Worm (Caenorhabditis elegans) whole organism, dauer: ENCODE measurements around the gene mel-11.

Source experiments
- unc-62 ChIP-seq: sonication (generic microtip); optimal IDR thresholded peaks from 2 replicates; lab custom pipeline; 2017; ENCODE audit warnings: missing biosample characterization, missing genetic modification reagents, missing genetic modification characterization

The mel-11 gene

DNA sequence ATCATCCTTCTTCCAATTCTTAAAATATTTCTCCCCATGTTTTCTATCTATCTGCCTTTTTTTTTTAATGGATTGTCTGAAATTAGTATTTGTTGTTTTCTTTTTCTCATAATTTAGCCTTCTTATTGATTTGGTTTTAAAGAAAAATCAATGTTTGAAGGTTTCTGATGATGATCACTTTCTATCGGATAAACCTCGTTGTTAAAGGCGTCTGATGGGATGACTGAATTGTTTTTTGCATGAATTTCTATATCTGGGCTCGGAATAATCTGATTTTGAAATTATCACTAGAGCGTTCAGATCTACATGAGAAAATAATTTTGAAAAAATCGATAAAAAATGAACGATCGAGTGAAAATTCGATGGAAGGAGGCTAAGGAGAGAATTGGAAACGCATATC, 24.6 kb upstream of the mel-11 start, which contains the start of gene scp-1:
scp-1 (plus strand) TSS at position 301 of the 400 bp plus-strand sequence.
- TF ChIP-seq unc-62 (GFP tag; lab: Kevin White, UChicago): no peak

DNA sequence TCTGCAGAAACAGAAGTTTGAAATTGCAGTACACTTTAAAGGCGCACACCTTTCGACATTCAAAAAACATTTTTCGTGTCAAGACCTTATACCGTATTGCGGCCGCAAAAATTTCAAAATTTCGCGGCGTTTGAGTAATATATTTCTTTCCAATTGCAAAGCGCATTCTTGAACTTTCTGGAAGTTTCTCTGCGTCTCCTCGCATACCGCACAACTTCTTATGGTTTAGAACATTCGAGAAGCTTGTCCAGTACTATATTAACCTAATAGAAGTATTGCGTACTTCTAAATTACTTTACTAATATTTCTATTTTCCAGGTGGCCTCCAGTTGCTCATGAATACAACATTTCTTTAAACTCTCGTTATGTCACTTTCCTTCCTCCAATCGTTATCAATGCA, 21.7 kb upstream of the mel-11 start:
- no peak for TF ChIP-seq unc-62 (GFP tag; lab: Kevin White, UChicago)

DNA sequence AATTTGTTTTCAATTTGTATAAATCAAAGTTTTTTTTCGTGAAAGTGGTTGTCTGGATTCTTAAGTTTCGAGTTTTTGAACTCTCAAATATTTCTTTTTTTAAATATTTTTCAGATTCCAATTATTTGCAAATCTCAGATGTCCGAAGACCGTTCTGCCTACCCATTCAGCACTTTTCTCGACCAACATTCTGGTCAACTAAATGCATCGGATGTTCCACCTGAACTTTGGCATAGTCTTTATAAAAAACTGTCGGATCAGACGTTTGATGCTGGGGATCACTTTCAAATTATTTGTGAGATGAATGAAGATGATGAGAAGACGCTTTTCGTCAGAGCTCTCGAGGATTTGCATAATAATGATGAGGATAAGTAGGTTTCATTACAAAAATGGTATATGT, 19.5 kb upstream of the mel-11 start, which contains the start of gene ttll-12:
ttll-12 (plus strand) TSS at position 139 of the 400 bp plus-strand sequence.
- TF ChIP-seq unc-62 (GFP tag; lab: Kevin White, UChicago): no peak

DNA sequence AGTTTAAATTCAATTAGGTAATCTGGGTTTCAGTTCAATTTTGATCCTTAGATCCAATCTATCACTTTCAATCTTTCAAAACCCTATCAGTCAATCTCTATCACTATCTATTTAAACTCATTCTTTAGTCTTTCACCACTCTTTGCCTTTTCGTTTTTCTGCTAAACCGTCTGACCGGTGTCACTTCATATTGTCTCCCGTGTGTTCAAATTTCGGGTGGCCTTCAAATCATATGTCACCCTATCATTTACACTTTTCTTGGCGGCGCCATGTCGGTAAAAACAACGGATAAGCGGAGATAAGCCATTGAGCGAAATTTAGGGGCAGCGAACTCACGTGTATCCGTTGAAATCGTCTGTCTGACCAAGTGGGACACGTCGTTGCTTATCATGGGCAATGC, 14.4 kb upstream of the mel-11 start:
- no peak for TF ChIP-seq unc-62 (GFP tag; lab: Kevin White, UChicago)

DNA sequence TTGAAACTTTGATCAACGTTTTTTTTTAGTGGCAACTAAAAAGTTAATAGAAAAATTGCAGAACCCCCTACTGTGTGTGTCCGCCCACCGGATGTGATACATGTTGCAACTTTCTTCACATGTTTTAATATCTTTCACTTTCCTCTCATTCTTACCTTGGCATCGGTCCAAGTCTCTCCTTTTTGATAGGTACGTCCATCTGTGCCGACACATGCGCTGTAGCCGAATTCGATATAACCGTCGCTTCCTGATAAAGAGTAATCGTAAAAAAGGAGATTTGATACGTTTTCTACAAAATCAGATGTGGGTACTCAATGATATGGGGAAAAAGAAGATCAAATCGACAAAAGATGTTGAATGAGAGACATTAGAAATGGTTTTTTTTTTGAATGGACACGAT, 13.2 kb upstream of the mel-11 start:
- TF ChIP-seq unc-62 (GFP tag; lab: Kevin White, UChicago): no peak

DNA sequence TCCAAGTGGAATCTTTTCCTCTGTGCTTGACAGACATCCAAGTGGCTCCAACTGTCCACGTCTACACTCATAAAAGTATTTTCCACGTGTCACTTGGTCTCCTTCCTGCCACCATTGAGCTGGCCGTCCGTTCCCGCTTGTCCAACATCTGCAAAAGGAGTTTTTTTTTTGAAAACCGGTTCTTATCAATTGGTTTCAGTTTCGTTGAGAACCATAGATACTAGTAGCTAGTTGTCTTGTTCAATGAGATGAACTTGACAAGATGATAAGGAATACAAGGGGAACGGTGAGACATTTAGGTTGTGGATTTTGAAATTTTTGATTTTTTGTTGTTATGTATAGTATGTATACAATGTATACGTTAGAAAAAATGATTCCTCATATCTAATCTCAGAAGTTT, 12.5 kb upstream of the mel-11 start:
- TF ChIP-seq unc-62 (GFP tag; lab: Kevin White, UChicago): no peak

DNA sequence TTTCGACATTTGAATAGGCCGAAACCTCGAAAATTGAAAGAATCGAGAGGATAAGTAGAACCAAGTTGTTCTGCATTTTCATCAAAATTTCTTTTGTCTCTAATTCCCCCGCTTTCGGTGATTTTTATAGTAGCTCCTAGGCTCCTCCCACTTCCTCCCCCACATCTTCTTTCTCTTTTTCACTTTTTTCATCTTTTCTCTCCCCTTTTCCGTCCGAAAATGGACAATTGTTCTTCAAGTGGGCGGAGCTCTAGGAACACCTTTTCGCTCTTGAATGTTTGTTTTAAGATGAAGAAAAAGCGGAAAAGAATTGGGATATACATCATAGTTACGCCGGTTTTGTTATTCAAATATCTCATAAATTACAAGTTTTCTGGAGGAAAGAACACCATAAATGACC, 11.8 kb upstream of the mel-11 start, which contains the start of gene F42A8.1:
F42A8.1 (minus strand) TSS at position 101 of the 400 bp plus-strand sequence.
- TF ChIP-seq unc-62 (GFP tag; lab: Kevin White, UChicago): no peak

DNA sequence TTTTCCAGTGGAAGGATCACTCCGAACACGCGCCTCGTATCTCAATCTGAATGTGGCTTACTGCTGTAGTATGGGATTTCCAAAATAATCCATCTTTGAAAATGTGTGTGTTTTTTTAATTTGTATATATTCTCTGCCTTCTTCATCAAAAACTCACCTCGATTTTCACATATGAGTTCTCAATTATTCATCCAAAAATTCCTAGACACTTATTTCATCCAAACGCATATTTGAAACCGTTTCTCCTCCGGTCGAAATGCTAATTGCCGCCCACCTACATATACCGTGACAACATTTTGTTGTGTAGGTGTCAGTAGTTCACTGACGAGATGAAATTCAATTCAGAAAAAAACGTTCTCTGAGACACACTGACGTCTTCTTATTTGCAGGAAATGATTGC, 10.9 kb upstream of the mel-11 start:
- no peak for TF ChIP-seq unc-62 (GFP tag; lab: Kevin White, UChicago)

DNA sequence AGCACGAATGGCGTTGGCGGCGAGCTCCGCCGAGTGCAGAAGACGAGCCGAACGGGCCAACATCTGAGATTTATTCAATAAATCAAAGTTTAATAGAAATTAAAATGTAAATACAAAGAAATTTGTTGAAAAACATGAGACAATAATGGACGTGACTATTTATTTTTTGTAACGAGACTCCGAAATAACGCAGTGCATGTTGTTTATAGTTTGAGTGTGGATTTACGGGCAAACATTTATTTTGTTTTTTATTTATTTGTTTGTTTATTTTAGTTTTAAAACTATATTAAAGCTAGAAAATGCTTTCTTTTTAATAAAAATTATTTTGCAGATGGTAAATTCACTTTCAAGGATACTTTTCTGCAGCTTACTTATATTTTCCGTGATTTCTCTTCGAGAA, 5.7 kb upstream of the mel-11 start, which contains the start of the genes sdhb-1 and cup-15:
sdhb-1 (minus strand) TSS at position 63 of the 400 bp plus-strand sequence.
cup-15 (plus strand) TSS at position 332 of the 400 bp plus-strand sequence.
- no peak for TF ChIP-seq unc-62 (GFP tag; lab: Kevin White, UChicago)

DNA sequence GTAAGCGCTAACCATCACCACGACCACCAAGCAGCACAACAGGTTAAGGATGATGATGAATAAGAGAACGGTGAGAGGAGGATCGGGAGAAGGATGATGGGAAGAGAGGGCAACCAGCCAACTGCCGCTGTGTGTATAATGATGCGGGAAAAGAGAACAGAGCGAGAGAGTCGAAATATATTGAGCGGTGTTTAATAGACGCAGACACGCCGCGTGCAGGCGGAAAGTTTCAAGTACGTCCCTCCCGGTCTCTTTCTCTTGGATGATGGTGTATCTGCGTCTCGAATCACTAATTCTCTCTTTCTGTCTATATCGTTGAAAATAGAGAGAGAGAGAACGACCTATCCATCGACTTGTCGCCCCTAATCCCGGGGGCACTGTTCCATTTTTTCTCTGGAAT, 1.6 kb upstream of the mel-11 start:
- no peak for TF ChIP-seq unc-62 (GFP tag; lab: Kevin White, UChicago)

DNA sequence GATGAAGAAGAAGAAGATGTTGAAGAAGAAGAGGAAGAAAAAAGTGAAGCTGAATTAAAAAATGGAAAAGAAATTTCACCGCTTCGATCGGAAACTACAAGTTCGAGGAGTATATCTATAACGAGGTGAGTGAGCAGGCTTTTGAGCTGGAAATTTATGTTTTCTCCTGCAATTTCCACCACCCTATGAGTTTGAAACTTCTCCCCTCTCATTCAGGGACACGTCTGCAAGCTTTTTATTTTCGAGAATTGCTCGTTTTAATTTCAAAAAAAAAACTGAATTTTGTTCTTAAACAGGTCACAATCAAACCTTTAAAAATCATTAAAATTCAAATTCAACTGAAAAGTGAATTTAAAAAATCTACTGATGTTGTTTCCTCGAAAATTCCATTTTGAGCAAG, 3.9 kb downstream of the mel-11 start:
- no peak for TF ChIP-seq unc-62 (GFP tag; lab: Kevin White, UChicago)

DNA sequence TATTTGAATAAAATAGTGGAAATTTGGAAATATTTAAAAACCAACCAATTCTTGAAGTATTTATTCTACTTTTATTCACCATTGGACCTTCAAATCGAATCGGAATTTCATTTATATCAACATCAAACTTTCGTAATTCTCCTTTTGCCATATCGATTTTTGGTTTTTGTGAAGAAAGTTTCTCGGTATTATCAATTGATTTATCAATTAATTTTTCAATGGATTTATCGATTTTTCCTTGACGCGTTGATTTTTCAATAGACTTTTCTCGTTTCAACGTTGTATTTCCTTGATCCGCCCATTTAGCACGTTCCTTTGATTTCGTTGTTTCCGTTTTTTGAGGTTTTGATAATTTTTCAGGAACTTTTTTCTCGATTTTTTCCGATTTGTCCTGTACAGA, 11.1 kb downstream of the mel-11 start:
- TF ChIP-seq unc-62 (GFP tag; lab: Kevin White, UChicago): no peak

DNA sequence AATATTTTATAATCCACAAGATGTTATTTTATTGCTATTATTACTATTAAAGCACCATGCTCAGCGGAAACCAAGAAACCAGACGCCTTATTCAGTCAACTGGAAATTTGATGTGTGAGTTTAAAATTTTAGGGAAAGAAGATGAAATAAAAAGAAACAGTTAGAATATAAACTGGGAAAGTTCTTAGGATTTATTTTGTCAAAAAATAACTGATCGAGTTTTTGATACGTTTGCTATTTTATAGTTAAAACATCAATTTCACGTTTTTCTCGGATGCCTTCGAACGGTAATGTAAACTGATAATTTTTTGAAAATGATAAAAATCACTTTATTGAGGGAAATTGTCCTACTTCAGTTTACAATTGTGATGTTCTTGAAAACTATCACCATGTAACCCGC, 14.1 kb downstream of the mel-11 start, which contains the start of gene C06C3.3:
C06C3.3 (minus strand) TSS at position 101 of the 400 bp plus-strand sequence.
- no peak for TF ChIP-seq unc-62 (GFP tag; lab: Kevin White, UChicago)

DNA sequence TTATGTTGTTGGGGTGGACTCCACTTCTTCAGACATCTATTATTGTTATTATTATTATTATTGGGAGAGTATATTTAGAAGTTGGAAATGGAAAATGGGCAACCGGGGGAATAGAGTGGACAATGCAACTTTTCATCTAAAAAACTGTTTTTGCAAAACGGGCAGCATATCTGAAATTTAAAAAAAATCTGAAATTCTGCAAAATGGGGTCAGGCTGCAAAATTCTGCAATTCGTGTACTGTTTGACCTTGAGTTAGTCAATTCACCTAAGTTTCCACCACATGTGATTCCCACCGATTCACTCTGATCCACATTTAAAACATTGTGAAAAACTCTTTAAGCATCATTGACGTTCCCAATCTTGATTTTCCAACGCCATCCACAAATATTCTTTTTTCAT, 14.7 kb downstream of the mel-11 start, which contains the start of gene C06C3.4:
C06C3.4 (plus strand) TSS at position 301 of the 400 bp plus-strand sequence.
- TF ChIP-seq unc-62 (GFP tag; lab: Kevin White, UChicago): no peak

DNA sequence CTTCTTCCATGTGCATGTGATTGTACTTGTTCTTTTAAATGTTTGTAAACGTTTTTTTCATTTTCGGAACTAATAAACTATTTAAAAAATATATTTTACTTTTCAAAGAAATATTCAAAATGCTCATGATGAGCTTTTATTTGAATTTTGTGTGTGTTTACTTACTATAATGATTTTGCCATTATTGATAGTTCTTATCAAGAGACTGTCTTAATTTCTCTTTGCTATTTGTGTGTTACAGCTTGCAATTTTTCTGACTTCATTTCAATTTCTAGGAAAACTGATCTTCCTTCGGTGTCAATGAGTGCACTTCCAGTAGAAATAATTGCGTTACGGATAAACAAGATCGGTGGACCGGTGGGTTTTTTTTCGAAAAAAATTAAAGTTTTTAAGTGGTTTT, 16.5 kb downstream of the mel-11 start, which contains the start of gene C06C3.12:
C06C3.12 (plus strand) TSS at position 301 of the 400 bp plus-strand sequence.
- no peak for TF ChIP-seq unc-62 (GFP tag; lab: Kevin White, UChicago)

DNA sequence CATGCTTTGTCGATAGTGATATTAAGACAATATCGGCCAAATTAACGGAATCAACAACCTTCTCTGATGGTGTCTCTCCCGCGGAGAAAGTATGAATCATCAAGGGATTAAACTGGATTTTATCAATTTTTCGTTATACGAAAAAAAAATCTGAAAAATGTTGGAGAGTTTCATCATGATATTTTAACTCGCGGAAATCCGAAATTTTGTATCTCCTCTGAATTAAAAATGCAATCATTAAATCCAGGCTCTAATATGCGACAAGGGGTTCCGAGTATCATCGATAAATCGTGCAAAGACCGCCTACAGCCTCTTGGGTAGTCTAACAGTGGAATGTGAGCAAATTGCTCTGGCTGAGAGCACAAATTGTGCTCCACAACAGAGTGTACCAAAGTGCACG, 18.8 kb downstream of the mel-11 start, which contains the start of gene C06C3.10:
C06C3.10 (minus strand) TSS at position 101 of the 400 bp plus-strand sequence.
- TF ChIP-seq unc-62 (GFP tag; lab: Kevin White, UChicago): no peak

DNA sequence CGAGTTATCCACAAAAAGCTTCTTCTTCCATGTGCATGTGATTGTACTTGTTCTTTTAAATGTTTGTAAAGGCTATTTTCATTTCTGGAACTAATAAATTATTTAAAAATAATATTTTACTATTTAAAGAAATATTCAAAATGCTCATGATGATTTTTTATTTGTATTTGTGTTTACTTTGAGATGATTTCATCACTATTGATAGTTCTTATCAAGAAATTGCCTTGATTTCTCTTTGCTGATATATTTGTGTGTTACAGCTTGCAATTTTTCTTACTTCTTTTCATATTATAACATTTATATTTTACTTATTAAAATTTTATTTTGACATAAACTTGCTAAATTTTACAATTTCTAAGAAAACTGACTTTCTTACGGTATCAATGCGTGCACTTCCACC, 19.8 kb downstream of the mel-11 start:
- TF ChIP-seq unc-62 (GFP tag; lab: Kevin White, UChicago): no peak
